Fruit fly (Drosophila melanogaster): ENCODE data around the gene mei-38.

Gene mei-38

DNA sequence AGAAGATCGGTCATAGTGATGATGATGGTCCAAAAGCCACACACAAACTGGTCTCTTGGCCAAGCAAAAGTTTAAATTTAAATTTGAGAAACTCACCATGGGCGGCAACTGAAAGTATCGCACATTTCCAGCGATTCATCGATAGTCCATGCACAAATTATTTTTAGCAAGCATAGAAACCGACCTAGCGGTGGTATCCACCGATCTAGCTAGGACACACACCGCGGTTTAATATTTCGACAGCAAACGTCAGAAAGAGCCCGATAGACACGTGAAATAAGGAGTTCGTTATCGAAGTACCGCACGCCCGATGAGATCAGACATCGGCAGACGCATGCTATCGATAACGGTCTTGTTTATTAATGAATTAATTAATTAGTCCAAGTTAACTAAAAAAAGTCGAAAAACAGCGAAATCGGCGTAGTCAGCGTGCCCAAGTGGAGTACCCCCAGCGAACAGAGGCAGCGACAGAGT, 35.9 kb downstream of the mei-38 start, which contains the start of gene CG14795 (continued):
- TF ChIP-seq Eip74EF (GFP tag; optimal IDR thresholded peaks at IDR 0.05) (no peak), zen2 (GFP tag; IDR thresholded peaks at IDR 0.05; ENCODE audit: partially characterized antibody) (peak; percentile 84; the same call in 2 of the 3 replicates), Ets97D (GFP tag; optimal IDR thresholded peaks at IDR 0.05) (peak; percentile 97), Kr (GFP tag; optimal IDR thresholded peaks at IDR 0.05) (no peak), ems (GFP tag; optimal IDR thresholded peaks at IDR 0.05) (peak; percentile 29), CG15601 (tag; optimal IDR thresholded peaks at IDR 0.05) (peak; percentile 50), ranshi (GFP tag; IDR thresholded peaks at IDR 0.05) (no peak), CG30020 (tag; optimal IDR thresholded peaks at IDR 0.05) (peak; percentile 33), mld (GFP tag; IDR thresholded peaks at IDR 0.05; ENCODE audit: partially characterized antibody) (peak; percentile 94), knrl (GFP tag; IDR thresholded peaks at IDR 0.05; ENCODE audit: partially characterized antibody) (peak; percentile 91), Hand (GFP tag; optimal IDR thresholded peaks at IDR 0.05) (no peak), Ptx1 (GFP tag; IDR thresholded peaks at IDR 0.05) (peak; percentile 26; the same call in 1 of the 2 replicates), CG7963 (GFP tag; IDR thresholded peaks at IDR 0.05; ENCODE audit: partially characterized antibody) (peak; percentile 90), CG10209 (GFP tag; optimal IDR thresholded peaks at IDR 0.05) (no peak), kah (GFP tag; optimal IDR thresholded peaks at IDR 0.05) (no peak), dmrt11E (tag; optimal IDR thresholded peaks at IDR 0.05) (peak; percentile 8), br (optimal IDR thresholded peaks at IDR 0.05) (no peak), Xbp1 (GFP tag; optimal IDR thresholded peaks at IDR 0.05) (peak; percentile 49), fru (optimal IDR thresholded peaks at IDR 0.05) (no peak), Myb (GFP tag; optimal IDR thresholded peaks at IDR 0.05) (peak; percentile 94), Sin3A (optimal IDR thresholded peaks at IDR 0.05) (peak; percentile 75), CG7271 (tag; optimal IDR thresholded peaks at IDR 0.05) (no peak), CG3281 (GFP tag; optimal IDR thresholded peaks at IDR 0.05) (no peak), Pdp1 (GFP tag; optimal IDR thresholded peaks at IDR 0.05) (peak; percentile 5 to 48), CG4282 (GFP tag; optimal IDR thresholded peaks at IDR 0.05) (peak; percentile 46), z (GFP tag; IDR thresholded peaks at IDR 0.05) (no peak), CG8290 (GFP tag; optimal IDR thresholded peaks at IDR 0.05) (no peak), CG8290 (tag; optimal IDR thresholded peaks at IDR 0.05) (peak in 1 of 2 experiments; percentile 81), HLH4C (GFP tag; IDR thresholded peaks at IDR 0.05; ENCODE audit: partially characterized antibody) (peak; percentile 97), CG17612 (GFP tag; IDR thresholded peaks at IDR 0.05) (no peak), sob (GFP tag; IDR thresholded peaks at IDR 0.05) (peak; percentile 75), Adf1 (GFP tag; IDR thresholded peaks at IDR 0.05) (peak; percentile 38), nmo (GFP tag; optimal IDR thresholded peaks at IDR 0.05) (peak; percentile 69), CG1024 (GFP tag; IDR thresholded peaks at IDR 0.05) (no peak), ftz-f1 (GFP tag; optimal IDR thresholded peaks at IDR 0.05) (peak; percentile 36), dpn (GFP tag; optimal IDR thresholded peaks at IDR 0.05) (peak; percentile 39 to 43), inv (GFP tag; IDR thresholded peaks at IDR 0.05; ENCODE audit: partially characterized antibody) (peak; percentile 91), nerfin-2 (GFP tag; IDR thresholded peaks at IDR 0.05; ENCODE audit: partially characterized antibody) (peak; percentile 93), CG18011 (GFP tag; optimal IDR thresholded peaks at IDR 0.05) (no peak), Six4 (GFP tag; optimal IDR thresholded peaks at IDR 0.05) (no peak), unc-4 (GFP tag; IDR thresholded peaks at IDR 0.05; ENCODE audit: partially characterized antibody) (peak; percentile 94), zfh1 (GFP tag; IDR thresholded peaks at IDR 0.05) (peak; percentile 53; the same call in 1 of the 3 replicates), CG11723 (GFP tag; optimal IDR thresholded peaks at IDR 0.05) (no peak), CG11247 (GFP tag; IDR thresholded peaks at IDR 0.05) (no peak), CG3847 (GFP tag; IDR thresholded peaks at IDR 0.05) (peak; percentile 71), row (GFP tag; IDR thresholded peaks at IDR 0.05) (peak; percentile 45; the same call in 2 of the 3 replicates), rib (GFP tag; IDR thresholded peaks at IDR 0.05) (no peak), MBD-R2 (GFP tag; IDR thresholded peaks at IDR 0.05) (peak; percentile 57), pum (GFP tag; optimal IDR thresholded peaks at IDR 0.05) (no peak), gt (GFP tag; IDR thresholded peaks at IDR 0.05) (no peak), ssp (GFP tag; IDR thresholded peaks at IDR 0.05) (0 out of 2 replicates have a peak, but pooled peaks have one; percentile 28)
